Fruit fly (Drosophila melanogaster) whole organism, prepupa: ENCODE measurements around the gene CG13898.

Experiments
- CG16779 ChIP-seq: fragments of 200-800 bp; sonication (Bioruptor generic); optimal IDR thresholded peaks from 3 replicates; lab custom pipeline; 2017; ENCODE audit warnings: missing biosample characterization, mild to moderate bottlenecking, missing genetic modification characterization
- CG3032 ChIP-seq: fragments of 200-800 bp; optimal IDR thresholded peaks from 2 replicates; lab custom pipeline; 2019; ENCODE audit warnings: missing biosample characterization, mild to moderate bottlenecking, missing genetic modification characterization, moderate library complexity
- CG34406 ChIP-seq: fragments of 200-800 bp; sonication (Bioruptor generic); optimal IDR thresholded peaks from 3 replicates; lab custom pipeline; 2016; ENCODE audit warnings: missing biosample characterization, missing genetic modification characterization
- CG9139 ChIP-seq: fragments of 200-800 bp; sonication (Bioruptor generic); optimal IDR thresholded peaks from 3 replicates; lab custom pipeline; 2017; ENCODE audit warnings: missing biosample characterization, mild to moderate bottlenecking, missing genetic modification characterization
- Lpt ChIP-seq: fragments of 200-800 bp; sonication (Bioruptor generic); optimal IDR thresholded peaks from 3 replicates; lab custom pipeline; 2016; ENCODE audit warnings: missing biosample characterization, missing genetic modification characterization

DNA sequence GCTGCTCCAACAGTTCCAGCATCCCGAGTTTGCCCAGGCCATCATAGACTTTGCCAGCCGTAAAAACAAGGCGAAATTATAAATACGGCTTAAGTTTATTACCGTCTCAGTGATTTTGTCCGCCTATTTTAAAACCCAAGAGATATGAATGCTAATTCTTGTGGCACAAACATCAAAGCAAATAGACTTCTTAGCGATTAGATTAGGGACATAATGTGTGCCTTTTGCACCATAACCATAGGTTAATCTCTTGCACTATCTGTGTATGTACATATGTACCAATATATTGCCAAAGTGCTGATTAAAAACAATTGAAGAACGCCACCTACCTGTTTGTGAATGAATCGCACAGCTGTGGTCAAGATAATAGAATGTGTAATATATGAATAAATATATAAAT, 48.4 kb upstream of the CG13898 start:
- TF ChIP-seq CG16779 (tag; lab: Kevin White, UChicago) (no peak), Lpt (GFP tag; lab: Kevin White, UChicago) (no peak), CG34406 (no peak), CG9139 (GFP tag; lab: Kevin White, UChicago) (no peak), CG3032 (tag; lab: Kevin White, UChicago) (no peak)
